Worm (Caenorhabditis elegans): Measurements from ENCODE around the gene acr-7.
A peak's percentile ranks its signal among the peaks of the same experiment; 100 is the strongest.

acr-7 gene

ce11 chrII:7888759-7889158 is 39.2 kb upstream of the acr-7 start (continued):
- no peak for TF ChIP-seq mab-9 (GFP tag; IDR thresholded peaks at IDR 0.05)
- TF ChIP-seq isw-1 (GFP tag; IDR thresholded peaks at IDR 0.05), result no peak
- TF ChIP-seq egl-27 (tag; optimal IDR thresholded peaks at IDR 0.05), result no peak

- TF ChIP-seq C16A3.4 (tag; optimal IDR thresholded peaks at IDR 0.05), result peak; percentile 9
- TF ChIP-seq nhr-237 (tag; optimal IDR thresholded peaks at IDR 0.05), result peak; percentile 25
- TF ChIP-seq lin-15B (tag; optimal IDR thresholded peaks at IDR 0.05), result no peak
- TF ChIP-seq sup-37 (GFP tag; optimal IDR thresholded peaks at IDR 0.05), result no peak
- peak; percentile 31 for TF ChIP-seq xbp-1 (tag; optimal IDR thresholded peaks at IDR 0.05)
- TF ChIP-seq lsy-2 (tag; optimal IDR thresholded peaks at IDR 0.05), result peak; percentile 43 to 68
- no peak for TF ChIP-seq ceh-63 (GFP tag; optimal IDR thresholded peaks at IDR 0.05)
- peak; percentile 56 for TF ChIP-seq snu-23 (GFP tag; optimal IDR thresholded peaks at IDR 0.05)
- no peak for TF ChIP-seq ces-1 (GFP tag; optimal IDR thresholded peaks at IDR 0.05)
- no peak for TF ChIP-seq hpl-2 (GFP tag; optimal IDR thresholded peaks at IDR 0.05)
- no peak for TF ChIP-seq mdl-1 (tag; optimal IDR thresholded peaks at IDR 0.05)
- peak; percentile 22 for TF ChIP-seq blmp-1 (tag; optimal IDR thresholded peaks at IDR 0.05)
- TF ChIP-seq efl-1 (optimal IDR thresholded peaks at IDR 0.05), result peak; percentile 14 to 37
- TF ChIP-seq efl-1 (GFP tag; optimal IDR thresholded peaks at IDR 0.05 in 1 of 2), result no peak
- no peak for TF ChIP-seq unc-30 (tag; optimal IDR thresholded peaks at IDR 0.05)
- no peak for TF ChIP-seq alr-1 (tag; optimal IDR thresholded peaks at IDR 0.05; ENCODE audit: borderline replicate concordance)
- no peak for TF ChIP-seq sptf-1 (tag; optimal IDR thresholded peaks at IDR 0.05)
- TF ChIP-seq fos-1 (tag; optimal IDR thresholded peaks at IDR 0.05), result peak; percentile 67
- TF ChIP-seq dsc-1 (tag; optimal IDR thresholded peaks at IDR 0.05), result peak; percentile 16
- TF ChIP-seq elt-2 (tag; optimal IDR thresholded peaks at IDR 0.05), result no peak
- no peak for TF ChIP-seq nhr-19 (GFP tag; conservative IDR thresholded peaks at IDR 0.05)
- TF ChIP-seq nhr-20 (tag; optimal IDR thresholded peaks at IDR 0.05), result peak; percentile 54
- peak; percentile 83 for TF ChIP-seq nhr-71 (tag; optimal IDR thresholded peaks at IDR 0.05)
- TF ChIP-seq jun-1 (tag; optimal IDR thresholded peaks at IDR 0.05), result peak; percentile 67
- TF ChIP-seq mep-1 (tag; optimal IDR thresholded peaks at IDR 0.05), result peak; percentile 82
- TF ChIP-seq fkh-10 (GFP tag; optimal IDR thresholded peaks at IDR 0.05), result peak; percentile 25
- TF ChIP-seq F16B12.6 (tag; optimal IDR thresholded peaks at IDR 0.05), result no peak
- TF ChIP-seq zag-1 (tag; optimal IDR thresholded peaks at IDR 0.05), result no peak
- TF ChIP-seq nhr-47 (tag; optimal IDR thresholded peaks at IDR 0.05), result peak; percentile 70
- TF ChIP-seq lin-14 (GFP tag; optimal IDR thresholded peaks at IDR 0.05), result peak; percentile 86
- peak in 2 of 3 experiments; percentile 9 to 63 for TF ChIP-seq ceh-82 (tag; optimal IDR thresholded peaks at IDR 0.05)
- TF ChIP-seq tlp-1 (tag; optimal IDR thresholded peaks at IDR 0.05), result no peak
- peak; percentile 33 for TF ChIP-seq rnt-1 (tag; optimal IDR thresholded peaks at IDR 0.05)
- TF ChIP-seq sox-4 (tag; optimal IDR thresholded peaks at IDR 0.05), result peak; percentile 22
- peak; percentile 98 for TF ChIP-seq fkh-8 (tag; optimal IDR thresholded peaks at IDR 0.05)
- no peak for TF ChIP-seq pag-3 (tag; optimal IDR thresholded peaks at IDR 0.05; ENCODE audit: borderline replicate concordance, insufficient read depth)
- peak; percentile 57 for TF ChIP-seq zip-4 (GFP tag; optimal IDR thresholded peaks at IDR 0.05)
- TF ChIP-seq pax-3 (tag; optimal IDR thresholded peaks at IDR 0.05), result peak; percentile 50
- TF ChIP-seq hlh-17 (GFP tag; optimal IDR thresholded peaks at IDR 0.05; ENCODE audit: borderline replicate concordance), result no peak
- TF ChIP-seq unc-62 (GFP tag; optimal IDR thresholded peaks at IDR 0.05), result no peak
- TF ChIP-seq vab-15 (tag; optimal IDR thresholded peaks at IDR 0.05), result no peak
- peak in 1 of 3 experiments; percentile 17 for TF ChIP-seq dpl-1 (GFP tag; optimal IDR thresholded peaks at IDR 0.05)
- TF ChIP-seq lin-35 (GFP tag; optimal IDR thresholded peaks at IDR 0.05), result peak in 1 of 2 experiments; percentile 38
- TF ChIP-seq egl-27 (tag; optimal IDR thresholded peaks at IDR 0.05), result peak; percentile 7 to 11
- TF ChIP-seq ztf-4 (tag; optimal IDR thresholded peaks at IDR 0.05), result peak; percentile 46
- peak; percentile 70 for TF ChIP-seq skn-1 (tag; optimal IDR thresholded peaks at IDR 0.05)
- TF ChIP-seq swsn-7 (tag; optimal IDR thresholded peaks at IDR 0.05), result peak; percentile 37
- peak; percentile 42 for TF ChIP-seq nhr-11 (tag; optimal IDR thresholded peaks at IDR 0.05)
- peak; percentile 28 for TF ChIP-seq snpc-4 (tag; optimal IDR thresholded peaks at IDR 0.05)
Measured at ce11 chrII:7887295-7887694, 37.7 kb upstream of the acr-7 start.

Data from whole organism, L1 larva.